Fruit fly (Drosophila melanogaster): ENCODE measurements around the gene Sec61alpha.

The Sec61alpha gene

DNA sequence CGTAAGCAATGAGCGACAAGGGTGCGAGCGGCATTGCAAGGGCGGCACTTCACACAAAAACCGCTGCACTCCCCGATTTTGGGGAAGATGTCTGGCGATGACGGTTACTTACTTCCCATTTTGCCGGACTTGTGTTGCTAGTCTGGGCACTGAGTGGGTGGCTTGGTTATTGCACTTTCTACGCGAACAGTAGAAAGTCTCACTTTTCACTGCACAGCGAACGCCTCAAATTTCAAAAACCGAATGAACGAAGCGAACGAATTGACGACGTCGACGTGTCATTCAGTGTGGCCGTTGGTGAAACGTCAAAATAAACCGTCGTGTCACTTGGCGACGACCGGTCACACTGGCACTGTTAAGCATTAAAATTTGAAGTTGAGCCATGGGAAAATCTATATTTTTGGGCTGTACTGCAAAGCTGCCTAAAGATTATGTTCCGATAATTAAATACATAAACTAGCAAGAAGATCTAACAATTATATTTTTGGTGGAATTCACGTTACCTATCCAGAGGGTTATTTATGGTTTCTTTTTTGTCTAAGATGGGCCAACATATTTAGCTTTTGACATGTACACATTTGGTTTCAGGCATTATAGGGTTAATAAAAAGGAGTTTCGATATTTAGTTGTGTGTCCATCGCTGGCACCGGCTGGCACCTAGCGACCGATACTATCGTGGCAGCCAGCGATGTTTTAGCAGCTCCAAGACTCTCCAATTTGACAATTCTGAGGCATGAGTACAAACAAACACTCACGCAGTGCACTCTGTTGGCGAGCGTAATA is at the start of gene Sec61alpha, which contains the start of gene Daxx:
Sec61alpha (minus strand) TSS at position 364 of the 783 bp plus-strand sequence.
Daxx (plus strand) TSS at position 718 of the 783 bp plus-strand sequence.
- peak; percentile 72 for TF ChIP-seq CG34367 (tag; optimal IDR thresholded peaks at IDR 0.05)
- no peak for TF ChIP-seq D1 (tag; optimal IDR thresholded peaks at IDR 0.05)
- TF ChIP-seq CG12605 (GFP tag; IDR thresholded peaks at IDR 0.05) = peak; percentile 19; the same call in 1 of the 2 replicates
- TF ChIP-seq rn (GFP tag; IDR thresholded peaks at IDR 0.05) = peak; percentile 56; the same call in 1 of the 2 replicates
- peak; percentile 74 for TF ChIP-seq Ets98B (GFP tag; IDR thresholded peaks at IDR 0.05)
- peak; percentile 78 for TF ChIP-seq CG15710 (tag; optimal IDR thresholded peaks at IDR 0.05)
- peak; percentile 63 for TF ChIP-seq Snoo (tag; optimal IDR thresholded peaks at IDR 0.05)
- TF ChIP-seq CG8301 (tag; optimal IDR thresholded peaks at IDR 0.05) = peak; percentile 71
- TF ChIP-seq CG10348 (GFP tag; IDR thresholded peaks at IDR 0.05) = no peak
- peak; percentile 78 for TF ChIP-seq CG17806 (tag; optimal IDR thresholded peaks at IDR 0.05)
- TF ChIP-seq gl (tag; optimal IDR thresholded peaks at IDR 0.05) = no peak
- TF ChIP-seq EcR (GFP tag; optimal IDR thresholded peaks at IDR 0.05) = no peak
- TF ChIP-seq CG32121 (GFP tag; IDR thresholded peaks at IDR 0.05) = peak; percentile 65; the same call in 1 of the 2 replicates
- TF ChIP-seq fd96Ca (GFP tag; IDR thresholded peaks at IDR 0.05) = peak; percentile 78
- peak; percentile 77 for TF ChIP-seq CG8159 (tag; optimal IDR thresholded peaks at IDR 0.05)
- peak; percentile 78 for TF ChIP-seq CG4496 (GFP tag; IDR thresholded peaks at IDR 0.05)
- TF ChIP-seq CG14655 (GFP tag; optimal IDR thresholded peaks at IDR 0.05) = no peak
- no peak for TF ChIP-seq CG13204 (GFP tag; optimal IDR thresholded peaks at IDR 0.05)
- peak; percentile 75 for TF ChIP-seq CG9948 (tag; optimal IDR thresholded peaks at IDR 0.05)
- TF ChIP-seq Pif1A (GFP tag; optimal IDR thresholded peaks at IDR 0.05) = no peak
- TF ChIP-seq Pif1B (GFP tag; optimal IDR thresholded peaks at IDR 0.05) = no peak

- no peak for TF ChIP-seq rn (GFP tag; IDR thresholded peaks at IDR 0.05)
- peak; percentile 29 for TF ChIP-seq D1 (tag; optimal IDR thresholded peaks at IDR 0.05)
These were observed 46.6 kb upstream of the Sec61alpha start for dm6 chr2L:6526996-6527395.

- TF ChIP-seq Ets98B (GFP tag; IDR thresholded peaks at IDR 0.05) (peak; percentile 58), EcR (GFP tag; optimal IDR thresholded peaks at IDR 0.05) (no peak), fd96Ca (GFP tag; IDR thresholded peaks at IDR 0.05) (peak; percentile 68; the same call in 2 of the 3 replicates), CG4496 (GFP tag; IDR thresholded peaks at IDR 0.05) (0 out of 3 replicates have a peak, but pooled peaks have one; percentile 45), CG13204 (GFP tag; optimal IDR thresholded peaks at IDR 0.05) (no peak), CG32121 (GFP tag; IDR thresholded peaks at IDR 0.05) (peak; percentile 75), Snoo (tag; optimal IDR thresholded peaks at IDR 0.05) (no peak), Pif1B (GFP tag; optimal IDR thresholded peaks at IDR 0.05) (no peak), rn (GFP tag; IDR thresholded peaks at IDR 0.05) (no peak), CG34367 (tag; optimal IDR thresholded peaks at IDR 0.05) (no peak), CG10348 (GFP tag; IDR thresholded peaks at IDR 0.05) (no peak), CG8301 (tag; optimal IDR thresholded peaks at IDR 0.05) (no peak)
These were observed 33.6 kb upstream of the Sec61alpha start for dm6 chr2L:6513948-6514347.

- no peak for TF ChIP-seq EcR (GFP tag; optimal IDR thresholded peaks at IDR 0.05)
- TF ChIP-seq rn (GFP tag; IDR thresholded peaks at IDR 0.05) = no peak
- TF ChIP-seq CG12605 (GFP tag; IDR thresholded peaks at IDR 0.05) = no peak
- TF ChIP-seq CG13204 (GFP tag; optimal IDR thresholded peaks at IDR 0.05) = no peak
- TF ChIP-seq CG9948 (tag; optimal IDR thresholded peaks at IDR 0.05) = peak; percentile 49
- TF ChIP-seq Snoo (tag; optimal IDR thresholded peaks at IDR 0.05) = peak; percentile 13
- TF ChIP-seq CG4496 (GFP tag; IDR thresholded peaks at IDR 0.05) = peak; percentile 77
- TF ChIP-seq D1 (tag; optimal IDR thresholded peaks at IDR 0.05) = no peak
- 0 out of 2 replicates have a peak, but pooled peaks have one; percentile 42 for TF ChIP-seq CG32121 (GFP tag; IDR thresholded peaks at IDR 0.05)
- TF ChIP-seq CG14655 (GFP tag; optimal IDR thresholded peaks at IDR 0.05) = peak; percentile 63
- TF ChIP-seq Ets98B (GFP tag; IDR thresholded peaks at IDR 0.05) = peak; percentile 62; the same call in 1 of the 2 replicates
- peak; percentile 64 for TF ChIP-seq CG15710 (tag; optimal IDR thresholded peaks at IDR 0.05)
- peak; percentile 64 for TF ChIP-seq CG8301 (tag; optimal IDR thresholded peaks at IDR 0.05)
- peak; percentile 59 for TF ChIP-seq CG17806 (tag; optimal IDR thresholded peaks at IDR 0.05)
- no peak for TF ChIP-seq CG10348 (GFP tag; IDR thresholded peaks at IDR 0.05)
- TF ChIP-seq Pif1A (GFP tag; optimal IDR thresholded peaks at IDR 0.05) = peak; percentile 64
- no peak for TF ChIP-seq fd96Ca (GFP tag; IDR thresholded peaks at IDR 0.05)
- peak; percentile 36 for TF ChIP-seq Pif1B (GFP tag; optimal IDR thresholded peaks at IDR 0.05)
These were observed 28.3 kb upstream of the Sec61alpha start for dm6 chr2L:6508666-6509065.

DNA sequence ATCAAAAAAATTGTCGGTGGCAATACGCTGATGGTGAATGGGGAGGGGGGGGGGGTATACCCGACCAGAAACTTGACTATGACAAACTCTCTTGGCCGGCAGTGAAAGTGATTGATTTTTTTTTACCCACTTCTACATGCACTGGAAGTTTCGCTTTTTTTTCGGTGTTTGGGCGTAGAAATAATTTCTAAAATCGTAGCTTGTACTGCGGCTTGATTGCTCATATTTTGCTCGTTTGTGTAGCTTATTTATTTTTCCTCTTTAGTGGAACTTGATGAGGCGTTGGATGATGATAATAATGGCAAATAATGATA is 23.3 kb upstream of the Sec61alpha start:
- TF ChIP-seq CG9948 (tag; optimal IDR thresholded peaks at IDR 0.05) (no peak), CG14655 (GFP tag; optimal IDR thresholded peaks at IDR 0.05) (no peak), Ets98B (GFP tag; IDR thresholded peaks at IDR 0.05) (no peak), EcR (GFP tag; optimal IDR thresholded peaks at IDR 0.05) (no peak), Pif1A (GFP tag; optimal IDR thresholded peaks at IDR 0.05) (no peak), CG13204 (GFP tag; optimal IDR thresholded peaks at IDR 0.05) (no peak), CG10348 (GFP tag; IDR thresholded peaks at IDR 0.05) (no peak), CG15710 (tag; optimal IDR thresholded peaks at IDR 0.05) (no peak), CG12605 (GFP tag; IDR thresholded peaks at IDR 0.05) (no peak), CG4496 (GFP tag; IDR thresholded peaks at IDR 0.05) (no peak), Pif1B (GFP tag; optimal IDR thresholded peaks at IDR 0.05) (no peak), rn (GFP tag; IDR thresholded peaks at IDR 0.05) (no peak), CG32121 (GFP tag; IDR thresholded peaks at IDR 0.05) (no peak), CG17806 (tag; optimal IDR thresholded peaks at IDR 0.05) (no peak), CG8159 (tag; optimal IDR thresholded peaks at IDR 0.05) (no peak)

All from whole organism, pupa.